In the genomic region with DNA sequence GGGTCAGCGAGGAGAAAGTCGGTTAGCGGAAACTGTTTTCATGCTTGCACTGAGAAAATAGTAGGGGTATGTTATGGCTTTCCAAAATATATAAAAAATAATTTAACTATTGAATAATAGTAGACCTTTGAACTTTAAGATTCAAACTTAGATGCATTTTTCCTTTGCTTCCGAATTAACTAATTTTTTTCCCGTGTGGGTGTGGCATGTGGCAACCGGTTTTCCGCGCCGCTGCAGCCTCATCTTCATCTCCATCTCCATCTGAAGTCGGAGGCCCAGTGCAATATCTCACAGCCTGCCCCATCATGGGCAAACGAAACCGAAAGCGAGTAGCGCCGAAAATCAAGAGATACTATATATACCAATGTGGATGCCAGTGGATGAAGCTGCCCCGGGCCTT, we compare ENCODE assay signal across 2 fruit fly cellular contexts.
TF ChIP-seq lines count a peak whose summit lies in the region.

No protein-coding gene starts in this region.

TF ChIP-seq in whole organism, embryonic, 481 proteins besides CTCF, POLR2A, EP300 and RAD21 (continued from another document):
- no peak for TF ChIP-seq CG14050 (GFP tag; IDR thresholded peaks at IDR 0.05; lab: Robert Waterston, UW)
- no peak for TF ChIP-seq HmgD (GFP tag; optimal IDR thresholded peaks at IDR 0.05; lab: Kevin White, UChicago)
- no peak for TF ChIP-seq CG17186 (GFP tag; optimal IDR thresholded peaks at IDR 0.05; lab: Kevin White, UChicago)
- TF ChIP-seq pfk (GFP tag; optimal IDR thresholded peaks at IDR 0.05; lab: Kevin White, UChicago), result no peak
- no peak for TF ChIP-seq jumu (GFP tag; optimal IDR thresholded peaks at IDR 0.05; lab: Kevin White, UChicago)
- no peak for TF ChIP-seq CG1647 (GFP tag; optimal IDR thresholded peaks at IDR 0.05; lab: Kevin White, UChicago)
- no peak for TF ChIP-seq run (tag; optimal IDR thresholded peaks at IDR 0.05; lab: Kevin White, UChicago)
- TF ChIP-seq Mes4 (GFP tag; optimal IDR thresholded peaks at IDR 0.05; lab: Kevin White, UChicago), result no peak
- TF ChIP-seq Xrp1 (GFP tag; IDR thresholded peaks at IDR 0.05; lab: Robert Waterston, UW), result peak; percentile 53
- TF ChIP-seq sug (tag; optimal IDR thresholded peaks at IDR 0.05; lab: Kevin White, UChicago), result no peak
- no peak for TF ChIP-seq Kr (GFP tag; optimal IDR thresholded peaks at IDR 0.05; lab: Kevin White, UChicago)
- TF ChIP-seq Abd-B (GFP tag; optimal IDR thresholded peaks at IDR 0.05; lab: Kevin White, UChicago), result no peak
- TF ChIP-seq exex (tag; optimal IDR thresholded peaks at IDR 0.05; lab: Kevin White, UChicago), result no peak
- 0 out of 3 replicates have a peak, but pooled peaks have one; percentile 16 for TF ChIP-seq CG17361 (GFP tag; IDR thresholded peaks at IDR 0.05; lab: Robert Waterston, UW)
- TF ChIP-seq sd (tag; optimal IDR thresholded peaks at IDR 0.05; lab: Kevin White, UChicago), result no peak
- TF ChIP-seq CG10979 (tag; optimal IDR thresholded peaks at IDR 0.05; lab: Kevin White, UChicago), result peak; percentile 10
- no peak for TF ChIP-seq CG9727 (GFP tag; optimal IDR thresholded peaks at IDR 0.05; lab: Kevin White, UChicago)
- TF ChIP-seq nom (GFP tag; optimal IDR thresholded peaks at IDR 0.05; lab: Kevin White, UChicago), result peak; percentile 8
- no peak for TF ChIP-seq ro (GFP tag; IDR thresholded peaks at IDR 0.05; lab: Robert Waterston, UW)
- no peak for TF ChIP-seq CG3407 (GFP tag; optimal IDR thresholded peaks at IDR 0.05; lab: Kevin White, UChicago)
- no peak for TF ChIP-seq wor (GFP tag; IDR thresholded peaks at IDR 0.05; lab: Robert Waterston, UW)
- TF ChIP-seq CG2129 (GFP tag; IDR thresholded peaks at IDR 0.05; lab: Robert Waterston, UW; ENCODE audit: partially characterized antibody), result no peak
- TF ChIP-seq PHDP (tag; optimal IDR thresholded peaks at IDR 0.05; lab: Kevin White, UChicago), result no peak
- TF ChIP-seq CG6689 (GFP tag; IDR thresholded peaks at IDR 0.05; lab: Robert Waterston, UW), result 0 out of 2 replicates have a peak, but pooled peaks have one; percentile 34
- no peak for TF ChIP-seq CG11247 (GFP tag; IDR thresholded peaks at IDR 0.05; lab: Robert Waterston, UW)
- peak; percentile 17 for TF ChIP-seq CG17829 (tag; optimal IDR thresholded peaks at IDR 0.05; lab: Kevin White, UChicago)
- peak; percentile 73 for TF ChIP-seq Drgx (GFP tag; IDR thresholded peaks at IDR 0.05; lab: Robert Waterston, UW)
- peak; percentile 36; the same call in 1 of the 2 replicates for TF ChIP-seq CG4404 (GFP tag; IDR thresholded peaks at IDR 0.05; lab: Robert Waterston, UW)
- TF ChIP-seq Dad (GFP tag; optimal IDR thresholded peaks at IDR 0.05; lab: Kevin White, UChicago), result no peak
- TF ChIP-seq gce (GFP tag; IDR thresholded peaks at IDR 0.05; lab: Robert Waterston, UW), result no peak
- TF ChIP-seq CG11560 (tag; IDR thresholded peaks at IDR 0.05; lab: Robert Waterston, UW), result no peak
- TF ChIP-seq ara (GFP tag; IDR thresholded peaks at IDR 0.05; lab: Robert Waterston, UW), result peak; percentile 67
- peak; percentile 59 for TF ChIP-seq sens (GFP tag; lab: Kevin White, UChicago)
- TF ChIP-seq CG1233 (GFP tag; optimal IDR thresholded peaks at IDR 0.05; lab: Kevin White, UChicago), result no peak
- peak; percentile 27 for TF ChIP-seq CG14710 (tag; optimal IDR thresholded peaks at IDR 0.05; lab: Kevin White, UChicago)
- no peak for TF ChIP-seq CG11093 (GFP tag; IDR thresholded peaks at IDR 0.05; lab: Robert Waterston, UW)
- TF ChIP-seq Awh (GFP tag; IDR thresholded peaks at IDR 0.05; lab: Robert Waterston, UW), result 0 out of 2 replicates have a peak, but pooled peaks have one; percentile 17
- no peak for TF ChIP-seq slou (GFP tag; optimal IDR thresholded peaks at IDR 0.05; lab: Kevin White, UChicago)
- TF ChIP-seq CG15601 (tag; optimal IDR thresholded peaks at IDR 0.05; lab: Kevin White, UChicago), result no peak
- no peak for TF ChIP-seq NC2α (GFP tag; optimal IDR thresholded peaks at IDR 0.05; lab: Kevin White, UChicago)
- no peak for TF ChIP-seq CG4730 (GFP tag; IDR thresholded peaks at IDR 0.05; lab: Robert Waterston, UW)
- TF ChIP-seq CG18619 (GFP tag; optimal IDR thresholded peaks at IDR 0.05; lab: Kevin White, UChicago), result no peak
- TF ChIP-seq Ets65A (GFP tag; lab: Kevin White, UChicago), result peak; percentile 27
- no peak for TF ChIP-seq CG33213 (GFP tag; optimal IDR thresholded peaks at IDR 0.05; lab: Kevin White, UChicago)
- no peak for TF ChIP-seq E2f2 (GFP tag; IDR thresholded peaks at IDR 0.05; lab: Robert Waterston, UW)
- TF ChIP-seq CG4424 (GFP tag; optimal IDR thresholded peaks at IDR 0.05; lab: Kevin White, UChicago), result peak; percentile 39
- peak; percentile 1 for TF ChIP-seq trem (tag; optimal IDR thresholded peaks at IDR 0.05; lab: Kevin White, UChicago)
- no peak for TF ChIP-seq chif (GFP tag; optimal IDR thresholded peaks at IDR 0.05; lab: Kevin White, UChicago)
- no peak for TF ChIP-seq CG10267 (tag; optimal IDR thresholded peaks at IDR 0.05; lab: Kevin White, UChicago)
- TF ChIP-seq Fer1 (GFP tag; optimal IDR thresholded peaks at IDR 0.05; lab: Kevin White, UChicago), result no peak
- TF ChIP-seq repo (GFP tag; optimal IDR thresholded peaks at IDR 0.05; lab: Kevin White, UChicago), result no peak
- TF ChIP-seq ewg (GFP tag; optimal IDR thresholded peaks at IDR 0.05; lab: Kevin White, UChicago), result no peak
- TF ChIP-seq CHES-1-like (GFP tag; optimal IDR thresholded peaks at IDR 0.05; lab: Kevin White, UChicago), result no peak
- TF ChIP-seq Lhr (GFP tag; optimal IDR thresholded peaks at IDR 0.05; lab: Kevin White, UChicago), result no peak
- peak in 1 of 3 experiments; percentile 26 for TF ChIP-seq lola (GFP tag; optimal IDR thresholded peaks at IDR 0.05; lab: Kevin White, UChicago)
- TF ChIP-seq CG2678 (tag; optimal IDR thresholded peaks at IDR 0.05; lab: Kevin White, UChicago), result peak; percentile 30
- no peak for TF ChIP-seq prd (optimal IDR thresholded peaks at IDR 0.05; lab: Kevin White, UChicago)
- TF ChIP-seq prd (GFP tag; IDR thresholded peaks at IDR 0.05; lab: Robert Waterston, UW), result peak; percentile 28; the same call in 2 of the 3 replicates
- peak; percentile 17 for TF ChIP-seq Spps (tag; optimal IDR thresholded peaks at IDR 0.05; lab: Kevin White, UChicago)
- TF ChIP-seq CG31441 (GFP tag; IDR thresholded peaks at IDR 0.05; lab: Robert Waterston, UW), result 0 out of 2 replicates have a peak, but pooled peaks have one; percentile 21
- TF ChIP-seq Blimp-1 (GFP tag; optimal IDR thresholded peaks at IDR 0.05; lab: Kevin White, UChicago), result peak; percentile 84
- peak; percentile 44 for TF ChIP-seq CG18262 (tag; optimal IDR thresholded peaks at IDR 0.05; lab: Kevin White, UChicago)
- no peak for TF ChIP-seq insv (GFP tag; optimal IDR thresholded peaks at IDR 0.05; lab: Kevin White, UChicago)
- TF ChIP-seq hbn (GFP tag; IDR thresholded peaks at IDR 0.05; lab: Robert Waterston, UW; ENCODE audit: partially characterized antibody), result no peak
- no peak for TF ChIP-seq Sin3A (optimal IDR thresholded peaks at IDR 0.05; lab: Kevin White, UChicago)
- no peak for TF ChIP-seq CG9932 (GFP tag; IDR thresholded peaks at IDR 0.05; lab: Robert Waterston, UW)

TF ChIP-seq in whole organism, prepupa, 60 proteins besides CTCF, POLR2A, EP300 and RAD21 (continued from another document):
- TF ChIP-seq Gug (GFP tag; IDR thresholded peaks at IDR 0.05; lab: Robert Waterston, UW) (peak; percentile 77), Eip93F (GFP tag; optimal IDR thresholded peaks at IDR 0.05; lab: Kevin White, UChicago) (no peak), eg (GFP tag; IDR thresholded peaks at IDR 0.05; lab: Robert Waterston, UW) (peak; percentile 83), CG3919 (GFP tag; optimal IDR thresholded peaks at IDR 0.05; lab: Kevin White, UChicago) (peak; percentile 30), Sox15 (GFP tag; optimal IDR thresholded peaks at IDR 0.05; lab: Kevin White, UChicago) (no peak), CG10669 (GFP tag; optimal IDR thresholded peaks at IDR 0.05; lab: Kevin White, UChicago) (peak; percentile 26), CG11294 (GFP tag; IDR thresholded peaks at IDR 0.05; lab: Robert Waterston, UW) (no peak), vri (GFP tag; optimal IDR thresholded peaks at IDR 0.05; lab: Kevin White, UChicago) (no peak), fd59A (GFP tag; optimal IDR thresholded peaks at IDR 0.05; lab: Kevin White, UChicago) (no peak), achi (GFP tag; optimal IDR thresholded peaks at IDR 0.05; lab: Kevin White, UChicago) (peak; percentile 30), svp (GFP tag; lab: Kevin White, UChicago) (peak; percentile 43), Hr4 (GFP tag; optimal IDR thresholded peaks at IDR 0.05; lab: Kevin White, UChicago) (peak; percentile 42), Smox (GFP tag; optimal IDR thresholded peaks at IDR 0.05; lab: Kevin White, UChicago) (peak; percentile 39), pdm3 (GFP tag; optimal IDR thresholded peaks at IDR 0.05; lab: Kevin White, UChicago) (peak; percentile 56), dac (GFP tag; optimal IDR thresholded peaks at IDR 0.05; lab: Kevin White, UChicago) (peak; percentile 26), Met (GFP tag; optimal IDR thresholded peaks at IDR 0.05; lab: Kevin White, UChicago) (peak; percentile 68), Sox14 (GFP tag; optimal IDR thresholded peaks at IDR 0.05; lab: Kevin White, UChicago) (peak; percentile 32), CG10631 (GFP tag; optimal IDR thresholded peaks at IDR 0.05; lab: Kevin White, UChicago) (peak; percentile 9), spab (GFP tag; optimal IDR thresholded peaks at IDR 0.05; lab: Kevin White, UChicago) (peak; percentile 19), Ets96B (tag; optimal IDR thresholded peaks at IDR 0.05; lab: Kevin White, UChicago) (no peak), CG7368 (GFP tag; optimal IDR thresholded peaks at IDR 0.05; lab: Kevin White, UChicago) (peak; percentile 62), CG34406 (GFP tag; optimal IDR thresholded peaks at IDR 0.05; lab: Kevin White, UChicago) (no peak), salr (GFP tag; optimal IDR thresholded peaks at IDR 0.05; lab: Kevin White, UChicago) (no peak), lz (GFP tag; optimal IDR thresholded peaks at IDR 0.05; lab: Kevin White, UChicago) (peak; percentile 56), net (GFP tag; optimal IDR thresholded peaks at IDR 0.05; lab: Kevin White, UChicago) (no peak), CG8319 (GFP tag; optimal IDR thresholded peaks at IDR 0.05; lab: Kevin White, UChicago) (peak; percentile 55), CG6854 (GFP tag; optimal IDR thresholded peaks at IDR 0.05; lab: Kevin White, UChicago) (no peak), Blimp-1 (GFP tag; optimal IDR thresholded peaks at IDR 0.05; lab: Kevin White, UChicago) (peak; percentile 96), CG11762 (GFP tag; optimal IDR thresholded peaks at IDR 0.05; lab: Kevin White, UChicago; ENCODE audit: insufficient read depth) (peak; percentile 70), CG6163 (GFP tag; IDR thresholded peaks at IDR 0.05; lab: Robert Waterston, UW) (peak; percentile 67), CG6808 (GFP tag; optimal IDR thresholded peaks at IDR 0.05; lab: Kevin White, UChicago) (no peak), CG8632 (GFP tag; optimal IDR thresholded peaks at IDR 0.05; lab: Kevin White, UChicago) (no peak), ss (GFP tag; optimal IDR thresholded peaks at IDR 0.05; lab: Kevin White, UChicago) (no peak), CG3032 (tag; optimal IDR thresholded peaks at IDR 0.05; lab: Kevin White, UChicago) (peak; percentile 47), Hr39 (GFP tag; optimal IDR thresholded peaks at IDR 0.05; lab: Kevin White, UChicago) (peak; percentile 31), CG32006 (GFP tag; optimal IDR thresholded peaks at IDR 0.05; lab: Kevin White, UChicago) (peak; percentile 71), CG4318 (GFP tag; optimal IDR thresholded peaks at IDR 0.05; lab: Kevin White, UChicago) (peak; percentile 8)
TF ChIP-seq in whole organism, prepupa: peak in this region for 36.
